Fruit fly (Drosophila melanogaster) whole organism, prepupa: ENCODE measurements around the gene Ldh.

ENCODE experiments used
- Blimp-1 ChIP-seq: fragments of 200-800 bp; sonication (Bioruptor generic); optimal IDR thresholded peaks from 3 replicates; lab custom pipeline; 2017; ENCODE audit warnings: missing biosample characterization, missing genetic modification characterization, mild to moderate bottlenecking, moderate library complexity, missing genetic modification reagents
- CG10669 ChIP-seq: fragments of 200-800 bp; sonication (Bioruptor generic); optimal IDR thresholded peaks from 3 replicates; lab custom pipeline; 2018; ENCODE audit warnings: missing biosample characterization, mild to moderate bottlenecking, missing genetic modification characterization, moderate library complexity
- CG11294 ChIP-seq: fragments of 200-800 bp; sonication (Bioruptor generic); IDR thresholded peaks from 2 replicates; pipeline ENCODE4 v1.3.6; 2022; ENCODE audit warnings: missing biosample characterization, missing genetic modification characterization
- CG11762 ChIP-seq: fragments of 200-800 bp; sonication (Bioruptor generic); optimal IDR thresholded peaks from 3 replicates; lab custom pipeline; 2016; ENCODE audit warnings: missing biosample characterization, missing genetic modification characterization; ENCODE audit not compliant: insufficient read depth
- CG11902 ChIP-seq: fragments of 200-800 bp; sonication (Bioruptor generic); optimal IDR thresholded peaks from 3 replicates; lab custom pipeline; 2016; ENCODE audit warnings: missing biosample characterization, missing genetic modification characterization
- CG15336 ChIP-seq: fragments of 200-800 bp; sonication (Bioruptor generic); IDR thresholded peaks from 2 replicates; pipeline ENCODE4 v1.3.6; 2022; ENCODE audit warnings: missing biosample characterization, missing genetic modification characterization
- CG1621 ChIP-seq: fragments of 200-800 bp; sonication (Bioruptor generic); optimal IDR thresholded peaks from 3 replicates; lab custom pipeline; 2018; ENCODE audit warnings: missing biosample characterization, mild to moderate bottlenecking, missing genetic modification characterization
- CG16779 ChIP-seq: fragments of 200-800 bp; sonication (Bioruptor generic); optimal IDR thresholded peaks from 3 replicates; lab custom pipeline; 2017; ENCODE audit warnings: missing biosample characterization, mild to moderate bottlenecking, missing genetic modification characterization
- CG3032 ChIP-seq: fragments of 200-800 bp; optimal IDR thresholded peaks from 2 replicates; lab custom pipeline; 2019; ENCODE audit warnings: missing biosample characterization, mild to moderate bottlenecking, missing genetic modification characterization, moderate library complexity
- CG31627 ChIP-seq: fragments of 200-800 bp; sonication (Bioruptor generic); optimal IDR thresholded peaks from 3 replicates; lab custom pipeline; 2016; ENCODE audit warnings: missing biosample characterization, missing genetic modification characterization
- CG32006 ChIP-seq: fragments of 200-800 bp; sonication (Bioruptor generic); optimal IDR thresholded peaks from 3 replicates; lab custom pipeline; 2017; ENCODE audit warnings: missing biosample characterization, mild to moderate bottlenecking, missing genetic modification characterization
- CG34406 ChIP-seq: fragments of 200-800 bp; sonication (Bioruptor generic); optimal IDR thresholded peaks from 3 replicates; lab custom pipeline; 2016; ENCODE audit warnings: missing biosample characterization, missing genetic modification characterization
- CG3919 ChIP-seq: fragments of 200-800 bp; sonication (Bioruptor generic); optimal IDR thresholded peaks from 3 replicates; lab custom pipeline; 2016; ENCODE audit warnings: missing biosample characterization, missing genetic modification characterization
- CG4318 ChIP-seq: fragments of 200-800 bp; sonication (Bioruptor generic); optimal IDR thresholded peaks from 3 replicates; lab custom pipeline; 2017; ENCODE audit warnings: missing biosample characterization, mild to moderate bottlenecking, missing genetic modification characterization
- CG6163 ChIP-seq: fragments of 200-800 bp; sonication (Bioruptor generic); IDR thresholded peaks from 3 replicates; pipeline ENCODE4 v1.3.6; 2022; ENCODE audit warnings: missing biosample characterization, missing genetic modification characterization
- CG6276 ChIP-seq: fragments of 200-800 bp; sonication (Bioruptor generic); optimal IDR thresholded peaks from 2 replicates; lab custom pipeline; 2017; ENCODE audit warnings: missing biosample characterization, mild to moderate bottlenecking, missing genetic modification characterization
- CG6792 ChIP-seq: fragments of 200-800 bp; sonication (Bioruptor generic); optimal IDR thresholded peaks from 3 replicates; lab custom pipeline; 2016; ENCODE audit warnings: missing biosample characterization, missing genetic modification characterization
- CG6854 ChIP-seq: fragments of 200-800 bp; sonication (Bioruptor generic); optimal IDR thresholded peaks from 2 replicates; lab custom pipeline; 2017; ENCODE audit warnings: missing biosample characterization, mild to moderate bottlenecking, missing genetic modification characterization
- CG7368 ChIP-seq: fragments of 200-800 bp; sonication (Bioruptor generic); optimal IDR thresholded peaks from 3 replicates; lab custom pipeline; 2016; ENCODE audit warnings: missing biosample characterization, missing genetic modification characterization
- CG8119 ChIP-seq: fragments of 200-800 bp; sonication (Bioruptor generic); IDR thresholded peaks from 3 replicates; pipeline ENCODE4 v1.3.6; 2022; ENCODE audit warnings: missing biosample characterization, missing genetic modification characterization
- CG8319 ChIP-seq: fragments of 200-800 bp; sonication (Bioruptor generic); optimal IDR thresholded peaks from 3 replicates; lab custom pipeline; 2016; ENCODE audit warnings: missing biosample characterization, missing genetic modification characterization
- CG8632 ChIP-seq: fragments of 200-800 bp; sonication (Bioruptor generic); optimal IDR thresholded peaks from 3 replicates; lab custom pipeline; 2016; ENCODE audit warnings: missing biosample characterization, missing genetic modification characterization
- CG9139 ChIP-seq: fragments of 200-800 bp; sonication (Bioruptor generic); optimal IDR thresholded peaks from 3 replicates; lab custom pipeline; 2017; ENCODE audit warnings: missing biosample characterization, mild to moderate bottlenecking, missing genetic modification characterization
- Eip75B ChIP-seq: fragments of 200-800 bp; sonication (Bioruptor generic); optimal IDR thresholded peaks from 3 replicates; lab custom pipeline; 2016; ENCODE audit warnings: missing biosample characterization, missing genetic modification characterization
- Eip78C ChIP-seq: fragments of 200-800 bp; sonication (Bioruptor generic); peaks from one replicate; lab custom pipeline; 2016; ENCODE audit warnings: missing biosample characterization, missing genetic modification characterization
- Eip93F ChIP-seq: fragments of 200-800 bp; sonication (Bioruptor generic); optimal IDR thresholded peaks from 2 replicates; lab custom pipeline; 2016; ENCODE audit warnings: missing biosample characterization, mild to moderate bottlenecking, missing genetic modification characterization
- Ets21C ChIP-seq: fragments of 200-800 bp; sonication (Bioruptor generic); optimal IDR thresholded peaks from 3 replicates; lab custom pipeline; 2016; ENCODE audit warnings: missing biosample characterization, missing genetic modification characterization
- Ets96B ChIP-seq: fragments of 200-800 bp; optimal IDR thresholded peaks from 2 replicates; lab custom pipeline; 2019; ENCODE audit warnings: missing biosample characterization, mild to moderate bottlenecking, missing genetic modification characterization, moderate library complexity
- Gug ChIP-seq: fragments of 200-800 bp; sonication (Bioruptor generic); IDR thresholded peaks from 2 replicates; pipeline ENCODE4 v1.3.6; 2022; ENCODE audit warnings: missing biosample characterization, missing genetic modification characterization
- Hr38 ChIP-seq: sonication (Bioruptor generic); optimal IDR thresholded peaks from 2 replicates; lab custom pipeline; 2016; ENCODE audit warnings: missing biosample characterization, missing genetic modification characterization
- Hr39 ChIP-seq: fragments of 200-800 bp; sonication (Bioruptor generic); optimal IDR thresholded peaks from 2 replicates; lab custom pipeline; 2016; ENCODE audit warnings: missing biosample characterization, missing genetic modification characterization
- Lpt ChIP-seq: fragments of 200-800 bp; sonication (Bioruptor generic); optimal IDR thresholded peaks from 3 replicates; lab custom pipeline; 2016; ENCODE audit warnings: missing biosample characterization, missing genetic modification characterization
- Met ChIP-seq: fragments of 200-800 bp; sonication (Bioruptor generic); optimal IDR thresholded peaks from 3 replicates; lab custom pipeline; 2016; ENCODE audit warnings: missing biosample characterization, missing genetic modification characterization
- Smox ChIP-seq: fragments of 200-800 bp; sonication (Bioruptor generic); optimal IDR thresholded peaks from 3 replicates; lab custom pipeline; 2016; ENCODE audit warnings: missing biosample characterization, missing genetic modification characterization
- Sox102F ChIP-seq: fragments of 200-800 bp; sonication (Bioruptor generic); optimal IDR thresholded peaks from 2 replicates; lab custom pipeline; 2016; ENCODE audit warnings: missing biosample characterization, mild to moderate bottlenecking, missing genetic modification characterization
- Sox15 ChIP-seq: fragments of 200-800 bp; sonication (Bioruptor generic); optimal IDR thresholded peaks from 3 replicates; lab custom pipeline; 2016; ENCODE audit warnings: missing biosample characterization, missing genetic modification characterization
- achi ChIP-seq: fragments of 200-800 bp; sonication (Bioruptor generic); optimal IDR thresholded peaks from 3 replicates; lab custom pipeline; 2016; ENCODE audit warnings: missing biosample characterization, missing genetic modification characterization
- acj6 ChIP-seq: fragments of 200-800 bp; sonication (Bioruptor generic); optimal IDR thresholded peaks from 3 replicates; lab custom pipeline; 2016; ENCODE audit warnings: missing biosample characterization, missing genetic modification characterization
- cyc ChIP-seq: fragments of 200-800 bp; sonication (Bioruptor generic); optimal IDR thresholded peaks from 3 replicates; lab custom pipeline; 2016; ENCODE audit warnings: missing biosample characterization, missing genetic modification characterization
- dac ChIP-seq: fragments of 200-800 bp; sonication (Bioruptor generic); optimal IDR thresholded peaks from 2 replicates; lab custom pipeline; 2017; ENCODE audit warnings: missing biosample characterization, mild to moderate bottlenecking, missing genetic modification characterization
- eg ChIP-seq: fragments of 200-800 bp; sonication (Bioruptor generic); IDR thresholded peaks from 3 replicates; pipeline ENCODE4 v1.3.6; 2022; ENCODE audit warnings: missing biosample characterization, missing genetic modification characterization
- esn ChIP-seq: fragments of 200-800 bp; sonication (Bioruptor generic); optimal IDR thresholded peaks from 2 replicates; lab custom pipeline; 2016; ENCODE audit warnings: missing biosample characterization, mild to moderate bottlenecking, missing genetic modification characterization, moderate library complexity
- fd59A ChIP-seq: fragments of 200-800 bp; sonication (Bioruptor generic); optimal IDR thresholded peaks from 2 replicates; lab custom pipeline; 2017; ENCODE audit warnings: missing biosample characterization, mild to moderate bottlenecking, missing genetic modification characterization, missing genetic modification reagents
- fd85E ChIP-seq: fragments of 200-800 bp; sonication (Bioruptor generic); optimal IDR thresholded peaks from 3 replicates; lab custom pipeline; 2016; ENCODE audit warnings: missing biosample characterization, missing genetic modification characterization
- lz ChIP-seq: fragments of 200-800 bp; sonication (Bioruptor generic); optimal IDR thresholded peaks from 3 replicates; lab custom pipeline; 2016; ENCODE audit warnings: missing biosample characterization, missing genetic modification characterization
- net ChIP-seq: fragments of 200-800 bp; sonication (Bioruptor generic); optimal IDR thresholded peaks from 3 replicates; lab custom pipeline; 2016; ENCODE audit warnings: missing biosample characterization, missing genetic modification characterization
- pdm3 ChIP-seq: fragments of 200-800 bp; sonication (Bioruptor generic); optimal IDR thresholded peaks from 3 replicates; lab custom pipeline; 2016; ENCODE audit warnings: missing biosample characterization, missing genetic modification characterization
- salr ChIP-seq, 2 experiments: fragments of 200-800 bp; sonication (Bioruptor generic); optimal IDR thresholded peaks; 3 replicates each; lab custom pipeline; 2016 to 2018; ENCODE audit warnings: missing biosample characterization in 2 of 2, missing genetic modification characterization in 2 of 2, mild to moderate bottlenecking in 1 of 2
- spab ChIP-seq: fragments of 200-800 bp; sonication (Bioruptor generic); optimal IDR thresholded peaks from 2 replicates; lab custom pipeline; 2017; ENCODE audit warnings: missing biosample characterization, mild to moderate bottlenecking, missing genetic modification characterization, missing genetic modification reagents
- svp ChIP-seq: fragments of 200-800 bp; sonication (Bioruptor generic); peaks from one replicate; lab custom pipeline; 2016; ENCODE audit warnings: missing biosample characterization, missing genetic modification characterization
- vri ChIP-seq: fragments of 200-800 bp; sonication (Bioruptor generic); optimal IDR thresholded peaks from 3 replicates; lab custom pipeline; 2016; ENCODE audit warnings: missing biosample characterization, mild to moderate bottlenecking, missing genetic modification characterization

Ldh gene

DNA sequence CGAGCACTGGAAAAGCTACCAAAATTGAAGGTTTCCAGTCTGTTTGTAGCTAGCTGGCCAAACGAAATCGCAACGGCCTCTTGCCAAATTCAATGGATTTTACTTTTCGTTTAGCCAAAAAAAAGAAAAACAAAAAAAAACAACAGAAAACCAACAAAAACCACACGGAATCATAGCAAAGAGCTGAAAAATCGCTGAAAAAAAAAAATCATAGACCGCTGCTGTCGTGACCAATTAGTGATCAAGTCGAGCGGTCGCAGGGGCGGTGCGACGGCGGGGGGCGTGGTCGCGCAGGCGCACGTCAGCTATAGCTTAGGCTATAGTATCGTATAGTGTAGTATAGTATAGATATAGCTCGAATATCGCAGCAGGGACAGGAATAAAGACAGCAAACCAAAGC, 12.4 kb upstream of the Ldh start (continued):
- TF ChIP-seq vri (GFP tag; lab: Kevin White, UChicago) (no peak), CG10669 (GFP tag; lab: Kevin White, UChicago) (no peak), pdm3 (GFP tag; lab: Kevin White, UChicago) (no peak), Eip93F (GFP tag; lab: Kevin White, UChicago) (no peak)
- TF ChIP-seq, all 60 proteins: peak for 11

- no peak for TF ChIP-seq CG6276 (GFP tag; lab: Kevin White, UChicago)
- TF ChIP-seq Sox102F (GFP tag; lab: Kevin White, UChicago) = peak; percentile 50
- peak; percentile 54 for TF ChIP-seq Smox
- peak; percentile 35 for TF ChIP-seq CG11902
- no peak for TF ChIP-seq Gug
- no peak for TF ChIP-seq CG3032
- TF ChIP-seq pdm3 (GFP tag; lab: Kevin White, UChicago) = peak; percentile 54
- no peak for TF ChIP-seq eg
- peak; percentile 11 for TF ChIP-seq spab (GFP tag; lab: Kevin White, UChicago)
- no peak for TF ChIP-seq Lpt (GFP tag; lab: Kevin White, UChicago)
- peak; percentile 14 for TF ChIP-seq Sox15
- TF ChIP-seq fd59A = no peak
- TF ChIP-seq Eip75B (GFP tag; lab: Kevin White, UChicago) = peak; percentile 43
- TF ChIP-seq CG3919 = peak; percentile 57
- TF ChIP-seq CG8319 (GFP tag; lab: Kevin White, UChicago) = peak; percentile 40
- TF ChIP-seq CG7368 (GFP tag; lab: Kevin White, UChicago) = peak; percentile 26
- TF ChIP-seq Ets21C (GFP tag; lab: Kevin White, UChicago) = peak; percentile 16
- TF ChIP-seq Hr39 (GFP tag; lab: Kevin White, UChicago) = peak; percentile 46
- peak; percentile 39 for TF ChIP-seq CG31627 (GFP tag; lab: Kevin White, UChicago)
- TF ChIP-seq Blimp-1 (GFP tag; lab: Kevin White, UChicago) = no peak
- peak; percentile 72 for TF ChIP-seq CG34406 (GFP tag; lab: Kevin White, UChicago)
- TF ChIP-seq achi (GFP tag; lab: Kevin White, UChicago) = peak; percentile 38
- peak; percentile 42 for TF ChIP-seq cyc (GFP tag; lab: Kevin White, UChicago)
- no peak for TF ChIP-seq CG9139 (GFP tag; lab: Kevin White, UChicago)
- TF ChIP-seq CG6854 (GFP tag; lab: Kevin White, UChicago) = no peak
- no peak for TF ChIP-seq fd85E
- TF ChIP-seq lz (GFP tag; lab: Kevin White, UChicago) = peak; percentile 30
- peak; percentile 46 for TF ChIP-seq net (GFP tag; lab: Kevin White, UChicago)
- no peak for TF ChIP-seq CG4318 (GFP tag; lab: Kevin White, UChicago)
- peak; percentile 21; the same call in 1 of the 3 replicates for TF ChIP-seq CG6163 (GFP tag; lab: Robert Waterston, UW)
- peak; percentile 68 for TF ChIP-seq esn (GFP tag; lab: Kevin White, UChicago)
- no peak for TF ChIP-seq dac (GFP tag; lab: Kevin White, UChicago)
- TF ChIP-seq svp (GFP tag; lab: Kevin White, UChicago) = peak; percentile 83
- peak; percentile 57 for TF ChIP-seq acj6
- TF ChIP-seq salr (GFP tag; optimal IDR thresholded peaks at IDR 0.05; lab: Kevin White, UChicago) = no peak
- peak; percentile 10 for TF ChIP-seq vri (GFP tag; lab: Kevin White, UChicago)
- TF ChIP-seq CG6792 = peak; percentile 70
- TF ChIP-seq Met (GFP tag; lab: Kevin White, UChicago) = peak; percentile 61
- TF ChIP-seq Eip78C (GFP tag; lab: Kevin White, UChicago) = peak; percentile 94
- TF ChIP-seq CG15336 (GFP tag; lab: Robert Waterston, UW) = peak; percentile 26; the same call in 1 of the 2 replicates
- no peak for TF ChIP-seq CG1621 (tag; lab: Kevin White, UChicago)
- TF ChIP-seq CG8119 (GFP tag; lab: Robert Waterston, UW) = no peak
- no peak for TF ChIP-seq CG11294
- peak; percentile 54 for TF ChIP-seq Ets96B (tag; lab: Kevin White, UChicago)
- peak; percentile 65 for TF ChIP-seq CG8632 (GFP tag; lab: Kevin White, UChicago)
- no peak for TF ChIP-seq CG32006
- no peak for TF ChIP-seq Hr38 (GFP tag; lab: Kevin White, UChicago)
- peak; percentile 13 for TF ChIP-seq CG11762
- TF ChIP-seq CG16779 = no peak
These were observed 7.8 kb upstream of the Ldh start for dm6 chr3L:6270283-6270682.
